Fruit fly (Drosophila melanogaster) whole organism, embryonic: ENCODE results near the gene spidey.

ENCODE experiments used
- Atf3 ChIP-seq: fragments of 200-800 bp; sonication (Bioruptor generic); optimal IDR thresholded peaks from 3 replicates; lab custom pipeline; 2016; ENCODE audit warnings: missing biosample characterization, missing genetic modification characterization
- CG10267 ChIP-seq: fragments of 200-800 bp; sonication (Bioruptor generic); optimal IDR thresholded peaks from 2 replicates; lab custom pipeline; 2018; ENCODE audit warnings: missing biosample characterization, mild to moderate bottlenecking, missing genetic modification characterization, moderate library complexity
- CG10321 ChIP-seq: fragments of 200-800 bp; sonication (Bioruptor generic); IDR thresholded peaks from 2 replicates; pipeline ENCODE4 v1.3.6; 2022; ENCODE audit warnings: missing biosample characterization, missing genetic modification characterization
- CG10462 ChIP-seq: fragments of 200-800 bp; sonication (Bioruptor generic); optimal IDR thresholded peaks from 2 replicates; lab custom pipeline; 2016; ENCODE audit warnings: missing biosample characterization, missing genetic modification characterization
- CG10565 ChIP-seq: fragments of 200-800 bp; sonication (Bioruptor generic); optimal IDR thresholded peaks from 3 replicates; lab custom pipeline; 2016; ENCODE audit warnings: missing biosample characterization, mild to moderate bottlenecking, missing genetic modification characterization
- CG10654 ChIP-seq: fragments of 200-800 bp; sonication (Bioruptor generic); optimal IDR thresholded peaks from 2 replicates; lab custom pipeline; 2016; ENCODE audit warnings: missing biosample characterization, missing genetic modification characterization
- CG12299 ChIP-seq: fragments of 200-800 bp; sonication (Bioruptor generic); optimal IDR thresholded peaks from 2 replicates; lab custom pipeline; 2018; ENCODE audit warnings: missing biosample characterization, mild to moderate bottlenecking, missing genetic modification characterization
- CG13894 ChIP-seq: fragments of 200-800 bp; sonication (Bioruptor generic); optimal IDR thresholded peaks from 3 replicates; lab custom pipeline; 2018; ENCODE audit warnings: missing biosample characterization, mild to moderate bottlenecking, missing genetic modification characterization, moderate library complexity
- CG15073 ChIP-seq: fragments of 200-800 bp; sonication (Bioruptor generic); optimal IDR thresholded peaks from 2 replicates; lab custom pipeline; 2016; ENCODE audit warnings: missing biosample characterization, missing genetic modification characterization
- CG1603 ChIP-seq: fragments of 200-800 bp; sonication (Bioruptor generic); optimal IDR thresholded peaks from 2 replicates; lab custom pipeline; 2019; ENCODE audit warnings: missing biosample characterization, mild to moderate bottlenecking, missing genetic modification characterization, moderate library complexity
- CG17186 ChIP-seq: fragments of 200-800 bp; sonication (Bioruptor generic); optimal IDR thresholded peaks from 3 replicates; lab custom pipeline; 2017; ENCODE audit warnings: missing biosample characterization, missing genetic modification reagents, missing genetic modification characterization
- CG2678 ChIP-seq: fragments of 200-800 bp; sonication (Bioruptor generic); optimal IDR thresholded peaks from 3 replicates; lab custom pipeline; 2019; ENCODE audit warnings: missing biosample characterization, mild to moderate bottlenecking, missing genetic modification characterization, moderate library complexity
- CG30020 ChIP-seq: fragments of 200-800 bp; optimal IDR thresholded peaks from 2 replicates; lab custom pipeline; 2019; ENCODE audit warnings: missing biosample characterization, mild to moderate bottlenecking, missing genetic modification characterization, moderate library complexity
- CG30431 ChIP-seq: fragments of 200-800 bp; sonication (Bioruptor generic); optimal IDR thresholded peaks from 2 replicates; lab custom pipeline; 2017; ENCODE audit warnings: missing biosample characterization, missing genetic modification characterization
- CG31441 ChIP-seq: fragments of 200-800 bp; sonication (Bioruptor generic); IDR thresholded peaks from 2 replicates; pipeline ENCODE4 v1.3.6; 2022; ENCODE audit warnings: missing biosample characterization, missing genetic modification characterization
- CG34422 ChIP-seq: fragments of 200-800 bp; sonication (Bioruptor generic); IDR thresholded peaks from 3 replicates; pipeline ENCODE4 v1.3.6; 2022; ENCODE audit warnings: missing biosample characterization, missing genetic modification characterization
- CG4424 ChIP-seq: fragments of 200-800 bp; sonication (Bioruptor generic); optimal IDR thresholded peaks from 3 replicates; lab custom pipeline; 2016; ENCODE audit warnings: missing biosample characterization, missing genetic modification characterization
- CG4730 ChIP-seq: fragments of 200-800 bp; sonication (Bioruptor generic); IDR thresholded peaks from 2 replicates; pipeline ENCODE4 v1.3.6; 2022; ENCODE audit warnings: missing biosample characterization, missing genetic modification characterization
- CG9727 ChIP-seq: fragments of 200-800 bp; sonication (Bioruptor generic); optimal IDR thresholded peaks from 3 replicates; lab custom pipeline; 2017; ENCODE audit warnings: missing biosample characterization, mild to moderate bottlenecking, missing genetic modification characterization
- D19A ChIP-seq: fragments of 200-800 bp; optimal IDR thresholded peaks from 3 replicates; lab custom pipeline; 2019; ENCODE audit warnings: missing biosample characterization, mild to moderate bottlenecking, missing genetic modification characterization, moderate library complexity
- Dad ChIP-seq: fragments of 200-800 bp; sonication (Bioruptor generic); optimal IDR thresholded peaks from 3 replicates; lab custom pipeline; 2016; ENCODE audit warnings: missing biosample characterization, missing genetic modification characterization
- Dfd ChIP-seq, 2 experiments: fragments of >200 bp; optimal IDR thresholded peaks; 2 replicates each; lab custom pipeline; 2017; ENCODE audit warnings: missing biosample characterization in 2 of 2, missing genetic modification characterization in 2 of 2
- Doc3 ChIP-seq: fragments of 200-800 bp; sonication (Bioruptor generic); IDR thresholded peaks from 3 replicates; pipeline ENCODE4 v1.3.6; 2022; ENCODE audit warnings: missing biosample characterization, missing genetic modification characterization; ENCODE audit not compliant: partially characterized antibody
- Drgx ChIP-seq: fragments of 200-800 bp; sonication (Bioruptor generic); IDR thresholded peaks from 2 replicates; pipeline ENCODE4 v1.3.6; 2022; ENCODE audit warnings: missing biosample characterization, missing genetic modification characterization
- Fer3 ChIP-seq: fragments of 200-800 bp; sonication (Bioruptor generic); optimal IDR thresholded peaks from 2 replicates; lab custom pipeline; 2018; ENCODE audit warnings: missing biosample characterization, mild to moderate bottlenecking, missing genetic modification characterization, moderate library complexity
- Gug ChIP-seq: fragments of 200-800 bp; sonication (Bioruptor generic); IDR thresholded peaks from 4 replicates; pipeline ENCODE4 v1.3.6; 2022; ENCODE audit warnings: missing biosample characterization, missing genetic modification characterization
- H2.0 ChIP-seq: fragments of 200-800 bp; sonication (Bioruptor generic); IDR thresholded peaks from 2 replicates; pipeline ENCODE4 v1.3.6; 2022; ENCODE audit warnings: missing biosample characterization, missing genetic modification characterization
- Hey ChIP-seq: fragments of 200-800 bp; sonication (Bioruptor generic); optimal IDR thresholded peaks from 3 replicates; lab custom pipeline; 2018; ENCODE audit warnings: missing biosample characterization, mild to moderate bottlenecking, missing genetic modification characterization
- Hmx ChIP-seq: fragments of 200-800 bp; sonication (Bioruptor generic); optimal IDR thresholded peaks from 2 replicates; lab custom pipeline; 2016; ENCODE audit warnings: missing biosample characterization, missing genetic modification characterization
- Mes4 ChIP-seq: fragments of 200-800 bp; sonication (Bioruptor generic); optimal IDR thresholded peaks from 2 replicates; lab custom pipeline; 2016; ENCODE audit warnings: missing biosample characterization, missing genetic modification characterization
- Mrtf ChIP-seq: fragments of 200-800 bp; sonication (Bioruptor generic); IDR thresholded peaks from 3 replicates; pipeline ENCODE4 v1.3.6; 2022; ENCODE audit warnings: missing biosample characterization, missing genetic modification characterization
- Nf-YC ChIP-seq: fragments of 200-800 bp; optimal IDR thresholded peaks from 3 replicates; lab custom pipeline; 2019; ENCODE audit warnings: missing biosample characterization, mild to moderate bottlenecking, missing genetic modification characterization, moderate library complexity
- Xrp1 ChIP-seq: fragments of 200-800 bp; sonication (Bioruptor generic); IDR thresholded peaks from 2 replicates; pipeline ENCODE4 v1.3.6; 2022; ENCODE audit warnings: missing biosample characterization, missing genetic modification characterization
- al ChIP-seq: fragments of 200-800 bp; sonication (Bioruptor generic); IDR thresholded peaks from 2 replicates; pipeline ENCODE4 v1.3.6; 2022; ENCODE audit warnings: missing biosample characterization, missing genetic modification characterization
- cato ChIP-seq: fragments of 200-800 bp; sonication (Bioruptor generic); optimal IDR thresholded peaks from 2 replicates; lab custom pipeline; 2016; ENCODE audit warnings: missing biosample characterization, missing genetic modification characterization, borderline replicate concordance
- caup ChIP-seq: fragments of 200-800 bp; sonication (Bioruptor generic); optimal IDR thresholded peaks from 3 replicates; lab custom pipeline; 2017; ENCODE audit warnings: missing biosample characterization, mild to moderate bottlenecking, missing genetic modification characterization, moderate library complexity; ENCODE audit not compliant: severe bottlenecking
- en ChIP-seq: fragments of 200-800 bp; sonication (Bioruptor generic); optimal IDR thresholded peaks from 2 replicates; lab custom pipeline; 2016; ENCODE audit warnings: missing biosample characterization, missing genetic modification characterization
- hbn ChIP-seq: fragments of 200-800 bp; sonication (Bioruptor generic); IDR thresholded peaks from 2 replicates; pipeline ENCODE4 v1.3.6; 2022; ENCODE audit warnings: missing biosample characterization, missing genetic modification characterization; ENCODE audit not compliant: partially characterized antibody
- her ChIP-seq: fragments of 200-800 bp; sonication (Bioruptor generic); optimal IDR thresholded peaks from 2 replicates; lab custom pipeline; 2016; ENCODE audit warnings: missing biosample characterization, missing genetic modification characterization
- hth ChIP-seq: fragments of >200 bp; optimal IDR thresholded peaks from 2 replicates; lab custom pipeline; 2017; ENCODE audit warnings: inconsistent platforms
- nom ChIP-seq: fragments of 200-800 bp; sonication (Bioruptor generic); optimal IDR thresholded peaks from 2 replicates; lab custom pipeline; 2017; ENCODE audit warnings: missing biosample characterization, missing genetic modification characterization, mild to moderate bottlenecking, moderate library complexity, missing genetic modification reagents
- pum ChIP-seq: fragments of 200-800 bp; sonication (Bioruptor generic); optimal IDR thresholded peaks from 2 replicates; lab custom pipeline; 2016; ENCODE audit warnings: missing biosample characterization, missing genetic modification characterization
- row ChIP-seq: fragments of 200-800 bp; sonication (Bioruptor generic); IDR thresholded peaks from 3 replicates; pipeline ENCODE4 v1.3.6; 2022; ENCODE audit warnings: missing biosample characterization, missing genetic modification characterization
- sens ChIP-seq: fragments of 200-800 bp; sonication (Bioruptor generic); peaks from one replicate; lab custom pipeline; 2016; ENCODE audit warnings: missing biosample characterization, missing genetic modification characterization
- slp2 ChIP-seq: fragments of 200-800 bp; sonication (Bioruptor generic); optimal IDR thresholded peaks from 2 replicates; lab custom pipeline; 2016; ENCODE audit warnings: missing biosample characterization, missing genetic modification characterization
- sr ChIP-seq: fragments of 200-800 bp; sonication (Bioruptor generic); IDR thresholded peaks from 3 replicates; pipeline ENCODE4 v1.3.6; 2022; ENCODE audit warnings: missing biosample characterization, missing genetic modification characterization
- vfl ChIP-seq: fragments of 200-800 bp; sonication (Bioruptor generic); optimal IDR thresholded peaks from 2 replicates; lab custom pipeline; 2016; ENCODE audit warnings: missing biosample characterization, missing genetic modification characterization
- vvl ChIP-seq: fragments of 200-800 bp; sonication (Bioruptor generic); IDR thresholded peaks from 2 replicates; pipeline ENCODE4 v1.3.6; 2022; ENCODE audit warnings: missing biosample characterization, missing genetic modification characterization
- wek ChIP-seq: fragments of 200-800 bp; sonication (Bioruptor generic); optimal IDR thresholded peaks from 3 replicates; lab custom pipeline; 2018; ENCODE audit warnings: missing biosample characterization, mild to moderate bottlenecking, missing genetic modification characterization, moderate library complexity

Gene spidey

dm6 chrX:7892539-7892899 is 16.2 kb upstream of the spidey start (continued):
- TF ChIP-seq CG2678 (tag; lab: Kevin White, UChicago) = peak; percentile 29
- TF ChIP-seq D19A (tag; lab: Kevin White, UChicago) = peak; percentile 56
- TF ChIP-seq Doc3 = no peak
- TF ChIP-seq CG12299 (tag; lab: Kevin White, UChicago) = no peak
- TF ChIP-seq CG10267 (tag; lab: Kevin White, UChicago) = peak; percentile 10
- TF ChIP-seq Mes4 (GFP tag; lab: Kevin White, UChicago) = no peak
- TF ChIP-seq CG9727 (GFP tag; lab: Kevin White, UChicago) = peak; percentile 25
- peak; percentile 81 for TF ChIP-seq sens (GFP tag; lab: Kevin White, UChicago)

dm6 chrX:7893411-7894122 is 15.2 kb upstream of the spidey start, which contains the start of the genes CG45089, ND-MNLL and p115:
CG45089 (minus strand) TSS chrX:7893798.
ND-MNLL (minus strand) TSS chrX:7893798.
p115 (plus strand) TSS chrX:7894031.
- TF ChIP-seq Xrp1 (peak; percentile 57; the same call in 1 of the 2 replicates), sr (GFP tag; lab: Robert Waterston, UW) (no peak), CG4730 (GFP tag; lab: Robert Waterston, UW) (no peak), CG10462 (GFP tag; lab: Kevin White, UChicago) (peak; percentile 24), CG10565 (no peak), Dad (GFP tag; lab: Kevin White, UChicago) (peak; percentile 4), CG31441 (GFP tag; lab: Robert Waterston, UW) (peak; percentile 64), CG30020 (peak; percentile 67), CG1603 (tag; lab: Kevin White, UChicago) (peak; percentile 27), Fer3 (tag; lab: Kevin White, UChicago) (peak; percentile 47), en (GFP tag; lab: Kevin White, UChicago) (no peak), CG17186 (GFP tag; lab: Kevin White, UChicago) (peak; percentile 8), nom (GFP tag; lab: Kevin White, UChicago) (no peak), al (GFP tag; lab: Robert Waterston, UW) (peak; percentile 46; the same call in 1 of the 2 replicates), CG10654 (GFP tag; lab: Kevin White, UChicago) (peak; percentile 54), CG15073 (GFP tag; lab: Kevin White, UChicago) (no peak), Drgx (GFP tag; lab: Robert Waterston, UW) (0 out of 2 replicates have a peak, but pooled peaks have one; percentile 20), sens (GFP tag; lab: Kevin White, UChicago) (peak; percentile 88), Gug (GFP tag; lab: Robert Waterston, UW) (peak; percentile 56; the same call in 1 of the 4 replicates), vfl (GFP tag; lab: Kevin White, UChicago) (peak; percentile 45), Mrtf (no peak), cato (GFP tag; lab: Kevin White, UChicago) (peak; percentile 26), pum (GFP tag; lab: Kevin White, UChicago) (peak; percentile 46), her (GFP tag; lab: Kevin White, UChicago) (no peak), CG13894 (peak; percentile 72), CG4424 (GFP tag; lab: Kevin White, UChicago) (peak; percentile 62), CG30431 (GFP tag; lab: Kevin White, UChicago) (no peak), Hmx (GFP tag; lab: Kevin White, UChicago) (no peak), CG34422 (peak; percentile 56; the same call in 1 of the 3 replicates), wek (GFP tag; lab: Kevin White, UChicago) (no peak), Hey (tag; lab: Kevin White, UChicago) (no peak), CG10321 (GFP tag; lab: Robert Waterston, UW) (no peak), vvl (GFP tag; lab: Robert Waterston, UW) (peak; percentile 70), row (peak; percentile 86), Nf-YC (tag; lab: Kevin White, UChicago) (peak; percentile 62), caup (GFP tag; lab: Kevin White, UChicago) (peak; percentile 46), Dfd (GFP tag; optimal IDR thresholded peaks at IDR 0.05; lab: Kevin White, UChicago) (no peak), slp2 (GFP tag; lab: Kevin White, UChicago) (no peak), hbn (GFP tag; lab: Robert Waterston, UW) (peak; percentile 54), Atf3 (GFP tag; lab: Kevin White, UChicago) (no peak), H2.0 (GFP tag; lab: Robert Waterston, UW) (0 out of 2 replicates have a peak, but pooled peaks have one; percentile 14), hth (lab: Kevin White, UChicago) (no peak)
